Worm (Caenorhabditis elegans): ENCODE results near the gene dpm-3.

DNA sequence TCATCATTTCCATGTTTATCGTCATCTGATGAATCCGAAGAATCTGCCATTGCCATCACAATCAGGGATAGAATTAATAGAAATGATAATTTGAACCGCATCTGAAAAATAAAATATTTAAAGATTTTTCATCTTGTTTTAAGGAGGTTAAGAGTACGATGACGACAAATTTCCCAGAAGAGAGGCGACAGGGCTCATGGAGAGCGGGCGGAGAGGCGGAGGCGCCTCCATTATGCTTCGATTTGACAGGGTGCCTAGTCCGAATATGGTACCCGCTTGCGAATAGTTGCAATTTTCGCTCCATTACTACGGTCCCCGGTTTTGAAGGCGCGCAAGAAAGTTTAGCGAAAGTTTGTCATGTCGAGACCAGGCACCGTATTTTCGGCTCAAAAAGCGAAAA lies 6.3 kb upstream of the dpm-3 start, which contains the start of gene F28D1.6:
- TF ChIP-seq him-1 (tag; optimal IDR thresholded peaks at IDR 0.05) (no peak), dao-5 (tag; optimal IDR thresholded peaks at IDR 0.05) (no peak)

Measured in whole organism, L4/young adult.